Fruit fly (Drosophila melanogaster): ENCODE results near the gene CG17380.

Gene CG17380

DNA sequence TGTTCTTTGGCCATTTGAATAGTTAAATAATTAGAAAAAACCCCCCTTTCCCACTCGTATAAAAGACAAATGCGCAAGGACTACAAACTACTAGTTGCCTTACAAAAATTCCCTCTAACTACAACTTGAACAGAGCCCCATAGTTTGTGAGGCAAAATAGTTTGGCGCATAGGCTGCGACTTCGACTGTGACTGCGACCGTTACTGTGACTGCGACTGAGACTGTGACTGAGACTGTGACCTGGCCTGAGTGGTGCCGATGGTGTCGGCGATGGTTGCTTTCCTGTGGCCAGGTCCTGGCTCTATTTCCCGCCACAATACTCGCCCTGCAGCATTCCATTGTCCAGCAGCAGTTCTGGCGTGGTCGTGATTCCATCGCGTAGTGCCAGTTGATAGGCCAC, 26.2 kb downstream of the CG17380 start:
- no peak for TF ChIP-seq ken (GFP tag; IDR thresholded peaks at IDR 0.05)
- TF ChIP-seq CG3995 (GFP tag; optimal IDR thresholded peaks at IDR 0.05) = peak; percentile 90

DNA sequence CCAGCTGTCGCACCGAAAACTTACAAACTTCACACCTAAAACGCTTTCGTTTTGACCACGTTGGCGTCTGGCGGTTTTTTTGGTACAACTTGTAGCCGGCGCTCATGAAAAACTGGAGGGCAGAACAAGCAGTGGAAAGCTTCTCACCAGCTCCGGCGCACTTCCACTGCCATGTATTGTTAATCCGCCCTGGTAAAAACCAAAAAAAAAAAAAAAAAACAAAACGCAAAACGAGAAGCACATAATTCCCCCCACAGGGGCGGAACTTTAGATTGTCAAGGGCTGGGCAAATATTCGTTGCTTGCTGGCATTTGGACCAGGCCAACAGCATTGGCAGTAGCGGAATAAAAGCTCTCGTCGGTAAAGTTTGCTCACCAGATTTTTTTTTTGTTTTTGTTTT, 29.2 kb downstream of the CG17380 start:
- peak; percentile 69 for TF ChIP-seq CG13287 (GFP tag; IDR thresholded peaks at IDR 0.05; ENCODE audit: partially characterized antibody)
- 0 out of 3 replicates have a peak, but pooled peaks have one; percentile 29 for TF ChIP-seq zen2 (GFP tag; IDR thresholded peaks at IDR 0.05; ENCODE audit: partially characterized antibody)
- TF ChIP-seq CG34376 (GFP tag; optimal IDR thresholded peaks at IDR 0.05) = peak; percentile 44
- TF ChIP-seq CG2875 (GFP tag; optimal IDR thresholded peaks at IDR 0.05) = no peak
- peak; percentile 34 for TF ChIP-seq CG2120 (GFP tag; optimal IDR thresholded peaks at IDR 0.05)
- peak; percentile 16 for TF ChIP-seq CG12155 (GFP tag; optimal IDR thresholded peaks at IDR 0.05)
- TF ChIP-seq unc-4 (GFP tag; IDR thresholded peaks at IDR 0.05; ENCODE audit: partially characterized antibody) = peak; percentile 41; the same call in 1 of the 2 replicates
- TF ChIP-seq Lhr (GFP tag; optimal IDR thresholded peaks at IDR 0.05) = peak; percentile 8
- TF ChIP-seq CG10565 (GFP tag; optimal IDR thresholded peaks at IDR 0.05) = no peak
- TF ChIP-seq Med (GFP tag) = peak; percentile 62
- no peak for TF ChIP-seq prd (optimal IDR thresholded peaks at IDR 0.05)
- 0 out of 3 replicates have a peak, but pooled peaks have one; percentile 5 for TF ChIP-seq prd (GFP tag; IDR thresholded peaks at IDR 0.05)
- TF ChIP-seq bcd (GFP tag; optimal IDR thresholded peaks at IDR 0.05) = peak; percentile 42
- TF ChIP-seq Ptx1 (GFP tag; IDR thresholded peaks at IDR 0.05) = 0 out of 2 replicates have a peak, but pooled peaks have one; percentile 16
- no peak for TF ChIP-seq Ets97D (GFP tag; optimal IDR thresholded peaks at IDR 0.05)
- TF ChIP-seq Fer1 (GFP tag; optimal IDR thresholded peaks at IDR 0.05) = peak; percentile 33
- TF ChIP-seq Nf-YC (tag; optimal IDR thresholded peaks at IDR 0.05) = peak; percentile 6
- 0 out of 2 replicates have a peak, but pooled peaks have one; percentile 37 for TF ChIP-seq CG42726 (GFP tag; IDR thresholded peaks at IDR 0.05; ENCODE audit: partially characterized antibody)
- no peak for TF ChIP-seq CG31365 (tag; optimal IDR thresholded peaks at IDR 0.05)
- TF ChIP-seq crp (GFP tag; optimal IDR thresholded peaks at IDR 0.05) = no peak
- TF ChIP-seq Dll (GFP tag; IDR thresholded peaks at IDR 0.05; ENCODE audit: partially characterized antibody) = 0 out of 4 replicates have a peak, but pooled peaks have one; percentile 19
- no peak for TF ChIP-seq Poxn (GFP tag; IDR thresholded peaks at IDR 0.05)
- TF ChIP-seq chinmo (GFP tag; IDR thresholded peaks at IDR 0.05; ENCODE audit: partially characterized antibody) = peak; percentile 95
- TF ChIP-seq Optix (GFP tag; IDR thresholded peaks at IDR 0.05) = 0 out of 3 replicates have a peak, but pooled peaks have one; percentile 7
- no peak for TF ChIP-seq CG14860 (GFP tag; IDR thresholded peaks at IDR 0.05; ENCODE audit: partially characterized antibody)
- peak; percentile 65 for TF ChIP-seq crol (GFP tag; IDR thresholded peaks at IDR 0.05)
- TF ChIP-seq CG12769 (tag; optimal IDR thresholded peaks at IDR 0.05) = peak; percentile 40
- TF ChIP-seq row (GFP tag; IDR thresholded peaks at IDR 0.05) = peak; percentile 29; the same call in 1 of the 3 replicates
- TF ChIP-seq CG32532 (GFP tag; IDR thresholded peaks at IDR 0.05) = peak; percentile 35; the same call in 1 of the 2 replicates
- TF ChIP-seq wdn (GFP tag; IDR thresholded peaks at IDR 0.05) = 0 out of 2 replicates have a peak, but pooled peaks have one; percentile 28
- TF ChIP-seq Ada2b (GFP tag; IDR thresholded peaks at IDR 0.05) = no peak
- peak; percentile 89 for TF ChIP-seq CG32772 (GFP tag; IDR thresholded peaks at IDR 0.05)
- peak; percentile 33 for TF ChIP-seq nom (GFP tag; optimal IDR thresholded peaks at IDR 0.05)
- no peak for TF ChIP-seq CG18011 (GFP tag; optimal IDR thresholded peaks at IDR 0.05)
- TF ChIP-seq chn (GFP tag; optimal IDR thresholded peaks at IDR 0.05) = peak; percentile 4
- TF ChIP-seq CG10543 (GFP tag; optimal IDR thresholded peaks at IDR 0.05) = peak; percentile 71
- peak; percentile 26; the same call in 1 of the 2 replicates for TF ChIP-seq ttk (GFP tag; IDR thresholded peaks at IDR 0.05)
- TF ChIP-seq CG15514 (GFP tag; optimal IDR thresholded peaks at IDR 0.05) = peak; percentile 21
- TF ChIP-seq Doc3 (GFP tag; IDR thresholded peaks at IDR 0.05; ENCODE audit: partially characterized antibody) = peak; percentile 35; the same call in 1 of the 3 replicates
- TF ChIP-seq Pdp1 (GFP tag; optimal IDR thresholded peaks at IDR 0.05) = peak in 1 of 2 experiments; percentile 36
- peak; percentile 45; the same call in 1 of the 2 replicates for TF ChIP-seq tna (GFP tag; IDR thresholded peaks at IDR 0.05; ENCODE audit: partially characterized antibody)
- TF ChIP-seq oc (tag; optimal IDR thresholded peaks at IDR 0.05) = peak; percentile 42
- no peak for TF ChIP-seq fd64A (GFP tag; optimal IDR thresholded peaks at IDR 0.05)
- TF ChIP-seq rib (GFP tag; IDR thresholded peaks at IDR 0.05) = 0 out of 2 replicates have a peak, but pooled peaks have one; percentile 59

All from whole organism, embryonic.